Worm (Caenorhabditis elegans) whole organism, young adult: ENCODE results near the gene lin-40.
A peak's percentile ranks its signal among the peaks of the same experiment; 100 is the strongest.

Experiments
- B0261.1 ChIP-seq: sonication (generic microtip); optimal IDR thresholded peaks from 2 replicates; lab custom pipeline; 2016; ENCODE audit warnings: mild to moderate bottlenecking, missing genetic modification characterization, moderate library complexity, missing compliant biosample characterization
- F22D6.2 ChIP-seq: sonication (generic microtip); optimal IDR thresholded peaks from 2 replicates; lab custom pipeline; 2016; ENCODE audit warnings: mild to moderate bottlenecking, missing genetic modification characterization, missing compliant biosample characterization
- K11D2.4 ChIP-seq: fragments of 200-800 bp; sonication (Bioruptor generic); IDR thresholded peaks from 2 replicates; pipeline ENCODE4 v1.3.6; 2022; ENCODE audit warnings: missing genetic modification reagents, missing genetic modification characterization, missing compliant biosample characterization
- T26A5.8 ChIP-seq: sonication (generic microtip); optimal IDR thresholded peaks from 2 replicates; lab custom pipeline; 2016; ENCODE audit warnings: missing genetic modification characterization, missing compliant biosample characterization
- Y53G8AR.9 ChIP-seq: fragments of 200-800 bp; sonication (Bioruptor generic); conservative IDR thresholded peaks from 2 replicates; pipeline ENCODE4 v1.3.6; 2022; ENCODE audit warnings: missing genetic modification reagents, missing genetic modification characterization, missing compliant biosample characterization
- Y79H2A.3 ChIP-seq: fragments of 200-800 bp; sonication (Bioruptor generic); conservative IDR thresholded peaks from 2 replicates; pipeline ENCODE4 v1.3.6; 2022; ENCODE audit warnings: missing genetic modification reagents, missing genetic modification characterization, missing compliant biosample characterization
- ama-1 ChIP-seq, 3 experiments: fragments of 150-350 bp in 1 of 3; sonication (generic microtip) in 2 of 3; optimal IDR thresholded peaks; 2 replicates each; lab custom pipeline; 2014 to 2018; ENCODE audit warnings: missing biosample characterization in 2 of 3, missing genetic modification characterization in 2 of 3, missing genetic modification reagents in 2 of 3
- aptf-2 ChIP-seq: fragments of 200-800 bp; sonication (Bioruptor generic); conservative IDR thresholded peaks from 2 replicates; pipeline ENCODE4 v1.3.6; 2022; ENCODE audit warnings: missing genetic modification reagents, missing genetic modification characterization, missing compliant biosample characterization
- atf-7 ChIP-seq: sonication (generic microtip); optimal IDR thresholded peaks from 2 replicates; lab custom pipeline; 2017; ENCODE audit warnings: mild to moderate bottlenecking, missing genetic modification characterization, missing compliant biosample characterization
- bed-1 ChIP-seq: fragments of 200-800 bp; sonication (Bioruptor generic); IDR thresholded peaks from 2 replicates; pipeline ENCODE4 v1.3.6; 2022; ENCODE audit warnings: missing genetic modification reagents, missing genetic modification characterization, missing compliant biosample characterization
- bed-2 ChIP-seq: fragments of 200-800 bp; sonication (Bioruptor generic); IDR thresholded peaks from 2 replicates; pipeline ENCODE4 v1.3.6; 2022; ENCODE audit warnings: missing genetic modification reagents, missing genetic modification characterization, missing compliant biosample characterization
- cebp-2 ChIP-seq: fragments of 200-800 bp; sonication (Bioruptor generic); IDR thresholded peaks from 2 replicates; pipeline ENCODE4 v1.3.6; 2022; ENCODE audit warnings: missing genetic modification characterization, missing compliant biosample characterization
- ceh-27 ChIP-seq: fragments of 200-800 bp; sonication (Bioruptor generic); optimal IDR thresholded peaks from 2 replicates; lab custom pipeline; 2018; ENCODE audit warnings: mild to moderate bottlenecking, missing genetic modification characterization, moderate library complexity, missing compliant biosample characterization
- ceh-40 ChIP-seq: fragments of 200-800 bp; sonication (Bioruptor generic); IDR thresholded peaks from 2 replicates; pipeline ENCODE4 v1.3.6; 2022; ENCODE audit warnings: missing genetic modification characterization, missing compliant biosample characterization
- chd-7 ChIP-seq: sonication (generic microtip); optimal IDR thresholded peaks from 2 replicates; lab custom pipeline; 2016; ENCODE audit warnings: mild to moderate bottlenecking, missing genetic modification characterization, moderate library complexity, missing compliant biosample characterization
- efl-1 ChIP-seq: fragments of 150-350 bp; optimal IDR thresholded peaks from 2 replicates; lab custom pipeline; 2014; ENCODE audit warnings: missing biosample characterization, missing genetic modification reagents, missing genetic modification characterization
- fkh-3 ChIP-seq: sonication (generic microtip); optimal IDR thresholded peaks from 2 replicates; lab custom pipeline; 2016; ENCODE audit warnings: mild to moderate bottlenecking, missing genetic modification characterization, missing compliant biosample characterization
- hlh-26 ChIP-seq: fragments of 200-800 bp; sonication (Bioruptor generic); conservative IDR thresholded peaks from 2 replicates; pipeline ENCODE4 v1.3.6; 2022; ENCODE audit warnings: missing genetic modification reagents, missing genetic modification characterization, missing compliant biosample characterization
- hmg-1.2 ChIP-seq: fragments of 200-800 bp; sonication (Bioruptor generic); IDR thresholded peaks from 2 replicates; pipeline ENCODE4 v1.3.6; 2022; ENCODE audit warnings: missing genetic modification reagents, missing genetic modification characterization, missing compliant biosample characterization
- let-607 ChIP-seq, 2 experiments: fragments of 200-800 bp in 1 of 2; sonication (Bioruptor generic) in 1 of 2; sonication (generic microtip) in 1 of 2; optimal IDR thresholded peaks; 2 replicates each; lab custom pipeline; 2016 to 2018; ENCODE audit warnings: mild to moderate bottlenecking in 2 of 2, missing compliant biosample characterization in 2 of 2, missing genetic modification characterization in 2 of 2, moderate library complexity in 2 of 2, missing genotype in 1 of 2
- lin-35 ChIP-seq, 3 experiments: fragments of 150-350 bp in 2 of 3; sonication (generic microtip) in 1 of 3; optimal IDR thresholded peaks; 2 replicates each; lab custom pipeline; 2014 to 2018; ENCODE audit warnings: missing biosample characterization in 3 of 3, missing genetic modification characterization in 3 of 3, missing genetic modification reagents in 3 of 3
- lsl-1 ChIP-seq: fragments of 200-800 bp; sonication (Bioruptor generic); optimal IDR thresholded peaks from 2 replicates; lab custom pipeline; 2018; ENCODE audit warnings: mild to moderate bottlenecking, missing genetic modification characterization, moderate library complexity, missing compliant biosample characterization
- lsy-27 ChIP-seq: sonication (generic microtip); optimal IDR thresholded peaks from 2 replicates; lab custom pipeline; 2017; ENCODE audit warnings: missing genetic modification characterization, mild to moderate bottlenecking, missing compliant biosample characterization, antibody characterized with exemption, missing genotype, borderline replicate concordance; ENCODE audit not compliant: insufficient read depth
- madf-6 ChIP-seq: fragments of 200-800 bp; sonication (Bioruptor generic); IDR thresholded peaks from 2 replicates; pipeline ENCODE4 v1.3.6; 2022; ENCODE audit warnings: missing genetic modification reagents, missing genetic modification characterization, missing compliant biosample characterization
- mcd-1 ChIP-seq: fragments of 200-800 bp; sonication (Bioruptor generic); IDR thresholded peaks from 2 replicates; pipeline ENCODE4 v1.3.6; 2022; ENCODE audit warnings: missing genetic modification reagents, missing genetic modification characterization, missing compliant biosample characterization
- nfya-1 ChIP-seq: sonication (generic microtip); optimal IDR thresholded peaks from 2 replicates; lab custom pipeline; 2017; ENCODE audit warnings: antibody characterized with exemption, missing compliant biosample characterization, missing genetic modification characterization, borderline replicate concordance; ENCODE audit not compliant: insufficient read depth
- nfyb-1 ChIP-seq: fragments of 200-800 bp; sonication (Bioruptor generic); IDR thresholded peaks from 2 replicates; pipeline ENCODE4 v1.3.6; 2022; ENCODE audit warnings: missing genetic modification reagents, missing genetic modification characterization, missing compliant biosample characterization
- pbrm-1 ChIP-seq: fragments of 200-800 bp; sonication (Bioruptor generic); IDR thresholded peaks from 2 replicates; pipeline ENCODE4 v1.3.6; 2022; ENCODE audit warnings: missing genetic modification reagents, missing genetic modification characterization, missing compliant biosample characterization
- pha-4 ChIP-seq: fragments of 150-350 bp; sonication (generic microtip); optimal IDR thresholded peaks from 2 replicates; lab custom pipeline; 2014; ENCODE audit warnings: missing biosample characterization, missing genetic modification reagents, missing genetic modification characterization
- rec-8 ChIP-seq, 2 experiments: sonication (generic microtip); optimal IDR thresholded peaks; 2 replicates each; lab custom pipeline; 2016; ENCODE audit warnings: mild to moderate bottlenecking in 2 of 2, missing genetic modification characterization in 2 of 2, missing genetic modification reagents in 2 of 2, missing genotype in 2 of 2, missing biosample characterization in 1 of 2, missing compliant biosample characterization in 1 of 2, moderate library complexity in 1 of 2
- snpc-3.4 ChIP-seq: sonication (generic microtip); optimal IDR thresholded peaks from 2 replicates; lab custom pipeline; 2017; ENCODE audit warnings: missing genetic modification characterization, mild to moderate bottlenecking, missing compliant biosample characterization, antibody characterized with exemption, moderate library complexity, missing genotype, missing genetic modification reagents
- sptf-2 ChIP-seq: fragments of 200-800 bp; sonication (Bioruptor generic); optimal IDR thresholded peaks from 2 replicates; lab custom pipeline; 2018; ENCODE audit warnings: mild to moderate bottlenecking, missing genetic modification characterization, missing compliant biosample characterization
- unc-130 ChIP-seq: sonication (generic microtip); optimal IDR thresholded peaks from 2 replicates; lab custom pipeline; 2016; ENCODE audit warnings: missing genetic modification reagents, missing genetic modification characterization, missing compliant biosample characterization
- zfh-2 ChIP-seq: fragments of 200-800 bp; sonication (Bioruptor generic); conservative IDR thresholded peaks from 2 replicates; pipeline ENCODE4 v1.3.6; 2022; ENCODE audit warnings: missing genetic modification reagents, missing genetic modification characterization, missing compliant biosample characterization

lin-40 gene

DNA sequence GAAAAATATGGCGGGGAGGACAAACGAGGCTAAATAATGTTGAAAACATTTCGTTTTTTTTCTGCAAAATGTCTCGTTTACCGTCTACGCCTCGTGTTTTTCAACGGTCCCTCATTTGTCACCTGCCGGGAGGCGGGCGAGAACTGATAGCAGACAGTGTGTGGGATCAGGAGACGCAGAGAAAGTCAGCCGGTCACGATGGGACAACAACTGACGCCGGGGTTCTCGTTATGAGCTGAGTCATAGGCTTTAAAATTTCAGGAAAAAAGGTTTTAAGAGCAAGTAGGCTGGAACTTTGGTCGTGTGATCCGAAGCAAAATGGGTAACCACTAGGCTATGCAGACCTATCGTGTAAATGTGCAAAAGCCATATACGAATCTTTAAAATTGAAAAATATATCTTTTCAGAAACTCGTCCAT lies 19.0 kb upstream of the lin-40 start, which contains the start of gene W08A12.2 (continued):
- TF ChIP-seq aptf-2 (GFP tag; lab: Robert Waterston, UW): no peak
- TF ChIP-seq snpc-3.4: peak; percentile 38
- no peak for TF ChIP-seq lin-35 (GFP tag; optimal IDR thresholded peaks at IDR 0.05; lab: Kevin White, UChicago)
- no peak for TF ChIP-seq bed-1 (GFP tag; lab: Robert Waterston, UW)
- TF ChIP-seq chd-7 (tag; lab: Kevin White, UChicago): no peak
- no peak for TF ChIP-seq ceh-40
- TF ChIP-seq Y79H2A.3 (GFP tag; lab: Robert Waterston, UW): no peak
- peak; percentile 18 to 88 for TF ChIP-seq rec-8 (tag; optimal IDR thresholded peaks at IDR 0.05; lab: Kevin White, UChicago)
- TF ChIP-seq B0261.1: peak; percentile 73
- no peak for TF ChIP-seq ama-1 (optimal IDR thresholded peaks at IDR 0.05; lab: Kevin White, UChicago)
- TF ChIP-seq ama-1 (GFP tag; optimal IDR thresholded peaks at IDR 0.05; lab: Kevin White, UChicago): peak; percentile 5 to 82
- no peak for TF ChIP-seq T26A5.8 (tag; lab: Kevin White, UChicago)
- TF ChIP-seq, all 124 proteins: peak for 39

ce11 chrV:3686292-3686691 lies 18.5 kb upstream of the lin-40 start:
- TF ChIP-seq madf-6 (GFP tag; lab: Robert Waterston, UW) (peak; percentile 5; the same call in 1 of the 2 replicates), B0261.1 (peak; percentile 54), F22D6.2 (tag; lab: Kevin White, UChicago) (no peak), unc-130 (GFP tag; lab: Kevin White, UChicago) (no peak), lsl-1 (GFP tag; lab: Kevin White, UChicago) (peak; percentile 66), hlh-26 (no peak), efl-1 (peak; percentile 1)

DNA sequence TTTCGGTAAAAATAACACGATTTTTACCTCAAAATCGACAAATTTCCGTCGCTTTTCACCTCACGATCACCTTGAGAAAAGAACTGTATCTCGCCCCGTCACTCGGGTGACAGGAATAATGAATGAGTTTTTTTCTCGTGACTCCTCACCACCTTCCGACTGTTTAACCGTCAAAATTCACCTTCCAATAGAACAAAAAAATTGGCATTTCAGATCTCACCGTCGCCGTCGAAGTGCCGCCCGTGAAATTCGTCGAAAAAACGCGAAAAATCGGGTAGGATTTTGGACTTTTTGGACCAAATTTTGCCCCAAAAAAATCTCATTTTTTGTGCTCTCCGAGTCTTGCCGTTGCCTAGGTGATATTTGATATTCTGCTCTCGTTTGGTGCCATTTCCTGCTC lies 17.9 kb upstream of the lin-40 start, which contains the start of gene unc-132:
unc-132 (plus strand) TSS at position 208 of the 400 bp plus-strand sequence.
- TF ChIP-seq ama-1 (optimal IDR thresholded peaks at IDR 0.05; lab: Kevin White, UChicago) (no peak), ama-1 (GFP tag; optimal IDR thresholded peaks at IDR 0.05; lab: Kevin White, UChicago) (no peak), pha-4 (tag; lab: Kevin White, UChicago) (no peak), T26A5.8 (tag; lab: Kevin White, UChicago) (no peak), fkh-3 (no peak), let-607 (tag; optimal IDR thresholded peaks at IDR 0.05; lab: Kevin White, UChicago) (no peak), lsl-1 (GFP tag; lab: Kevin White, UChicago) (no peak), mcd-1 (GFP tag; lab: Robert Waterston, UW) (no peak), Y53G8AR.9 (GFP tag; lab: Robert Waterston, UW) (no peak), K11D2.4 (GFP tag; lab: Robert Waterston, UW) (no peak), cebp-2 (GFP tag; lab: Robert Waterston, UW) (no peak), ceh-40 (no peak), pbrm-1 (GFP tag; lab: Robert Waterston, UW) (no peak), bed-2 (GFP tag; lab: Robert Waterston, UW) (no peak), ceh-27 (no peak), sptf-2 (GFP tag; lab: Kevin White, UChicago) (no peak), F22D6.2 (tag; lab: Kevin White, UChicago) (no peak), nfya-1 (no peak), atf-7 (tag; lab: Kevin White, UChicago) (no peak), lsy-27 (no peak)

- TF ChIP-seq zfh-2 (GFP tag; lab: Robert Waterston, UW) (peak; percentile 58), sptf-2 (GFP tag; lab: Kevin White, UChicago) (no peak), hmg-1.2 (GFP tag; lab: Robert Waterston, UW) (peak; percentile 49; the same call in 1 of the 2 replicates), nfyb-1 (GFP tag; lab: Robert Waterston, UW) (0 out of 2 replicates have a peak, but pooled peaks have one; percentile 50)
Measured at ce11 chrV:3688733-3689132, 16.1 kb upstream of the lin-40 start.
